Fruit fly (Drosophila melanogaster): ENCODE results near the gene CG14855.
A peak's percentile ranks its signal among the peaks of the same experiment; 100 is the strongest.

Gene CG14855

DNA sequence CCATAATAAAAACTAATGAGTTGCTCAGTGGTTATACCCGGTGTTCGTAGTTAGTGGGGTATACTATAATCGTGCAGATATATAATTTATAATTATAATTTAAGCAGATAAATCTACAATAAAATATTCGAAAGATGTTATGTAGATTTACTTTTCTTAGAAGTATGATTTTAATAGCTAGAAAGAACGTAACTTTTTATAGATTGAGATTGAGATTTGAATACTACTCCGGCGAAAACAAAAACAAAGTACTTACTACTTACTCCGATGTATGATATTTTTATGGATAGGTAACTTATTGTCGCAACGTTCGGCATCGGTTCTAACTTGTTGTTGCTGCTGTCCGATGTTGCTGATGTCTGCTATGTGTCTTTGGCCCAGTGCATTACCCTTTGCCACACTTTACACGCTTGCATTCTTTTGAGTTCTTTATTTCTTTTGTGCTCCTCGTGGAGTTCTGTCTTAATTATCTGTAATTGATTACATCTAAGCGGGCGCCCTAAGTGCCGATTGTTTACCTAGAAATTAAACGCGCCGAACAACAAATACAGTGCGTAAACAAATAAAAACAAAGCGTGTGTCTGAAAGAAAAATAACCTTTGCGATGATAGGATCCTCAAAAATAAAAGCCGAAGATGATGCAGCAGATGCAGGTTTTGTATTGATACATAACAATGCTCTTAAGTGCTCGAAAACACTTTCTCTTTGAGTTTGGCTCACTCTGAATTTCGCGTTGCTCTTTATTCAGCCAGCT, 47.6 kb upstream of the CG14855 start (continued):
- TF ChIP-seq Dek (tag; optimal IDR thresholded peaks at IDR 0.05) (no peak), CG12744 (GFP tag; optimal IDR thresholded peaks at IDR 0.05) (no peak), Jarid2 (GFP tag; optimal IDR thresholded peaks at IDR 0.05) (no peak), psq (GFP tag; optimal IDR thresholded peaks at IDR 0.05) (no peak), CHES-1-like (GFP tag; optimal IDR thresholded peaks at IDR 0.05) (no peak), CG33557 (GFP tag; optimal IDR thresholded peaks at IDR 0.05) (peak; percentile 53), usp (GFP tag; optimal IDR thresholded peaks at IDR 0.05) (no peak), CG8944 (GFP tag; optimal IDR thresholded peaks at IDR 0.05) (no peak), mirr (GFP tag; optimal IDR thresholded peaks at IDR 0.05) (no peak), CG15514 (GFP tag; optimal IDR thresholded peaks at IDR 0.05) (no peak), Adf1 (GFP tag; IDR thresholded peaks at IDR 0.05) (no peak), Chrac-16 (GFP tag; optimal IDR thresholded peaks at IDR 0.05) (no peak), Abd-B (GFP tag; optimal IDR thresholded peaks at IDR 0.05) (no peak), Deaf1 (tag; optimal IDR thresholded peaks at IDR 0.05) (no peak), prd (optimal IDR thresholded peaks at IDR 0.05) (no peak), prd (GFP tag; IDR thresholded peaks at IDR 0.05) (no peak), HLH3B (GFP tag; IDR thresholded peaks at IDR 0.05) (no peak), bsh (GFP tag; optimal IDR thresholded peaks at IDR 0.05) (peak in 1 of 2 experiments; percentile 16), CTCF (GFP tag; optimal IDR thresholded peaks at IDR 0.05) (no peak), Nf-YA (GFP tag; IDR thresholded peaks at IDR 0.05) (no peak), ranshi (GFP tag; IDR thresholded peaks at IDR 0.05) (no peak), ATbp (GFP tag; optimal IDR thresholded peaks at IDR 0.05) (no peak), CG17612 (GFP tag; IDR thresholded peaks at IDR 0.05) (no peak), sim (GFP tag; IDR thresholded peaks at IDR 0.05) (no peak), ftz-f1 (GFP tag; optimal IDR thresholded peaks at IDR 0.05) (no peak), GATAe (GFP tag; conservative IDR thresholded peaks at IDR 0.05) (no peak), Aef1 (GFP tag; IDR thresholded peaks at IDR 0.05) (no peak), YL-1 (GFP tag; optimal IDR thresholded peaks at IDR 0.05) (no peak), crc (GFP tag; optimal IDR thresholded peaks at IDR 0.05) (no peak), CkIIα-i1 (GFP tag; IDR thresholded peaks at IDR 0.05) (no peak), toy (GFP tag; IDR thresholded peaks at IDR 0.05) (no peak), CG12071 (GFP tag; optimal IDR thresholded peaks at IDR 0.05) (no peak), CG18262 (tag; optimal IDR thresholded peaks at IDR 0.05) (peak; percentile 23), Stat92E (GFP tag; optimal IDR thresholded peaks at IDR 0.05) (no peak), lbe (GFP tag; optimal IDR thresholded peaks at IDR 0.05) (no peak), pita (GFP tag; optimal IDR thresholded peaks at IDR 0.05) (no peak), scrt (GFP tag; optimal IDR thresholded peaks at IDR 0.05) (no peak), CG1792 (GFP tag; optimal IDR thresholded peaks at IDR 0.05) (no peak), CG11398 (GFP tag; optimal IDR thresholded peaks at IDR 0.05) (no peak), chn (GFP tag; optimal IDR thresholded peaks at IDR 0.05) (no peak), ci (GFP tag; IDR thresholded peaks at IDR 0.05) (0 out of 3 replicates have a peak, but pooled peaks have one; percentile 11), p53 (GFP tag; optimal IDR thresholded peaks at IDR 0.05) (no peak), cato (GFP tag; optimal IDR thresholded peaks at IDR 0.05; ENCODE audit: borderline replicate concordance) (no peak), CG11093 (GFP tag; IDR thresholded peaks at IDR 0.05) (no peak), CG6854 (GFP tag; optimal IDR thresholded peaks at IDR 0.05) (no peak), CG30431 (GFP tag; optimal IDR thresholded peaks at IDR 0.05) (no peak), croc (GFP tag; conservative IDR thresholded peaks at IDR 0.05) (no peak), Blimp-1 (GFP tag; optimal IDR thresholded peaks at IDR 0.05) (peak; percentile 38), CG8089 (GFP tag; optimal IDR thresholded peaks at IDR 0.05) (no peak), gt (GFP tag; IDR thresholded peaks at IDR 0.05) (no peak), CG12391 (tag; optimal IDR thresholded peaks at IDR 0.05) (no peak)
